Fruit fly (Drosophila melanogaster): Measurements from ENCODE around the gene tefu.

tefu gene

dm6 chr3R:15208712-15209499 is 33.1 kb downstream of the tefu start, which contains the start of the genes Spn88Eb and Mau2 (continued):
- TF ChIP-seq CG2199 (GFP tag; IDR thresholded peaks at IDR 0.05) (0 out of 3 replicates have a peak, but pooled peaks have one; percentile 40), CG6765 (GFP tag; optimal IDR thresholded peaks at IDR 0.05) (no peak), CG12104 (GFP tag; optimal IDR thresholded peaks at IDR 0.05) (peak; percentile 8), CG10543 (GFP tag; optimal IDR thresholded peaks at IDR 0.05) (peak; percentile 64), CG7963 (GFP tag; IDR thresholded peaks at IDR 0.05; ENCODE audit: partially characterized antibody) (no peak; the same call in 1 of the 3 replicates), dan (GFP tag; IDR thresholded peaks at IDR 0.05) (no peak), maf-S (GFP tag; optimal IDR thresholded peaks at IDR 0.05) (peak; percentile 53), CG8765 (GFP tag; IDR thresholded peaks at IDR 0.05) (peak; percentile 61; the same call in 1 of the 2 replicates), CG9817 (tag; optimal IDR thresholded peaks at IDR 0.05) (peak; percentile 71), zf30C (GFP tag; optimal IDR thresholded peaks at IDR 0.05) (no peak), bcd (GFP tag; optimal IDR thresholded peaks at IDR 0.05) (peak; percentile 67), CG10959 (GFP tag; IDR thresholded peaks at IDR 0.05) (no peak), corto (GFP tag; optimal IDR thresholded peaks at IDR 0.05) (no peak), Ssrp (tag; optimal IDR thresholded peaks at IDR 0.05) (peak; percentile 31), CG6689 (GFP tag; IDR thresholded peaks at IDR 0.05) (0 out of 2 replicates have a peak, but pooled peaks have one; percentile 34), HLH4C (GFP tag; IDR thresholded peaks at IDR 0.05; ENCODE audit: partially characterized antibody) (peak; percentile 64), CG18476 (GFP tag; optimal IDR thresholded peaks at IDR 0.05) (peak; percentile 13), Nf-YB (GFP tag; optimal IDR thresholded peaks at IDR 0.05) (no peak), ap (GFP tag; IDR thresholded peaks at IDR 0.05) (no peak), phol (tag; optimal IDR thresholded peaks at IDR 0.05) (peak; percentile 64), CG7839 (tag; optimal IDR thresholded peaks at IDR 0.05) (no peak), CG12942 (GFP tag; optimal IDR thresholded peaks at IDR 0.05) (peak; percentile 61), Dad (GFP tag; optimal IDR thresholded peaks at IDR 0.05) (peak; percentile 69), CG4404 (GFP tag; IDR thresholded peaks at IDR 0.05) (peak; percentile 59), Optix (GFP tag; IDR thresholded peaks at IDR 0.05) (0 out of 3 replicates have a peak, but pooled peaks have one; percentile 32), lab (GFP tag; optimal IDR thresholded peaks at IDR 0.05) (no peak), Ravus (GFP tag; IDR thresholded peaks at IDR 0.05) (peak; percentile 32), Lpt (GFP tag; optimal IDR thresholded peaks at IDR 0.05) (no peak), CG8281 (tag; optimal IDR thresholded peaks at IDR 0.05) (no peak), CG8089 (GFP tag; optimal IDR thresholded peaks at IDR 0.05) (peak; percentile 38), Oli (tag; optimal IDR thresholded peaks at IDR 0.05) (peak; percentile 37), CG17802 (tag; optimal IDR thresholded peaks at IDR 0.05) (peak; percentile 98), stwl (tag; optimal IDR thresholded peaks at IDR 0.05) (peak; percentile 68), Gsc (GFP tag; IDR thresholded peaks at IDR 0.05) (peak; percentile 30; the same call in 1 of the 2 replicates), NC2α (GFP tag; optimal IDR thresholded peaks at IDR 0.05) (no peak), CkIIα-i1 (GFP tag; IDR thresholded peaks at IDR 0.05) (no peak), run (tag; optimal IDR thresholded peaks at IDR 0.05) (no peak), CG6791 (GFP tag; IDR thresholded peaks at IDR 0.05; ENCODE audit: partially characterized antibody) (peak; percentile 76), CG17612 (GFP tag; IDR thresholded peaks at IDR 0.05) (peak; percentile 53; the same call in 1 of the 2 replicates), CG4730 (GFP tag; IDR thresholded peaks at IDR 0.05) (0 out of 2 replicates have a peak, but pooled peaks have one; percentile 30), CG7745 (tag; optimal IDR thresholded peaks at IDR 0.05) (no peak), prd (optimal IDR thresholded peaks at IDR 0.05) (no peak), prd (GFP tag; IDR thresholded peaks at IDR 0.05) (peak; percentile 80), CG3726 (GFP tag; IDR thresholded peaks at IDR 0.05) (peak; percentile 52; the same call in 1 of the 3 replicates), Neu2 (GFP tag; optimal IDR thresholded peaks at IDR 0.05; ENCODE audit: borderline replicate concordance) (no peak), Hr39 (optimal IDR thresholded peaks at IDR 0.05) (no peak), az2 (GFP tag; optimal IDR thresholded peaks at IDR 0.05) (peak; percentile 60), tio (GFP tag; optimal IDR thresholded peaks at IDR 0.05) (no peak), CG3407 (GFP tag; optimal IDR thresholded peaks at IDR 0.05) (peak; percentile 31)

All from whole organism, embryonic.